Worm (Caenorhabditis elegans) whole organism, L2 larva: ENCODE results near the gene moe-3.
A peak's percentile ranks its signal among the peaks of the same experiment; 100 is the strongest.

Source experiments
- C34F6.9 ChIP-seq: fragments of 150-350 bp; optimal IDR thresholded peaks from 2 replicates; lab custom pipeline; 2014; ENCODE audit warnings: missing biosample characterization, missing genetic modification characterization
- F13H6.1 ChIP-seq: sonication (generic microtip); optimal IDR thresholded peaks from 2 replicates; lab custom pipeline; 2016; ENCODE audit warnings: missing genetic modification characterization, missing compliant biosample characterization
- R02D3.7 ChIP-seq: fragments of 150-350 bp; optimal IDR thresholded peaks from 2 replicates; lab custom pipeline; 2014; ENCODE audit warnings: missing biosample characterization, missing genetic modification characterization
- Y55F3AM.14 ChIP-seq: fragments of 200-800 bp; sonication (Bioruptor generic); optimal IDR thresholded peaks from 2 replicates; lab custom pipeline; 2018; ENCODE audit warnings: mild to moderate bottlenecking, missing genetic modification characterization, missing compliant biosample characterization
- ZK546.5 ChIP-seq: sonication (generic microtip); optimal IDR thresholded peaks from 2 replicates; lab custom pipeline; 2017; ENCODE audit warnings: missing biosample characterization, missing genetic modification characterization
- alr-1 ChIP-seq: fragments of 150-350 bp; optimal IDR thresholded peaks from 2 replicates; lab custom pipeline; 2014; ENCODE audit warnings: missing biosample characterization, missing genetic modification characterization
- aly-2 ChIP-seq: fragments of 150-350 bp; optimal IDR thresholded peaks from 2 replicates; lab custom pipeline; 2014; ENCODE audit warnings: missing biosample characterization, missing genetic modification characterization
- ama-1 ChIP-seq: fragments of 150-350 bp; optimal IDR thresholded peaks from 2 replicates; lab custom pipeline; 2018; ENCODE audit warnings: inconsistent platforms
- blmp-1 ChIP-seq: sonication (generic microtip); optimal IDR thresholded peaks from 2 replicates; lab custom pipeline; 2017; ENCODE audit warnings: missing genetic modification characterization, mild to moderate bottlenecking, missing compliant biosample characterization, antibody characterized with exemption, moderate library complexity; ENCODE audit not compliant: insufficient read depth
- ceh-16 ChIP-seq: fragments of 150-350 bp; optimal IDR thresholded peaks from 2 replicates; lab custom pipeline; 2014; ENCODE audit warnings: missing biosample characterization, missing genetic modification characterization
- ceh-82 ChIP-seq: fragments of 150-350 bp; optimal IDR thresholded peaks from 2 replicates; lab custom pipeline; 2014; ENCODE audit warnings: missing biosample characterization, missing genetic modification characterization
- crh-2 ChIP-seq: sonication (generic microtip); optimal IDR thresholded peaks from 2 replicates; lab custom pipeline; 2017; ENCODE audit warnings: missing biosample characterization, missing genetic modification characterization
- dmd-4 ChIP-seq: sonication (generic microtip); optimal IDR thresholded peaks from 2 replicates; lab custom pipeline; 2017; ENCODE audit warnings: missing biosample characterization, missing genetic modification characterization
- egl-27 ChIP-seq: sonication (generic microtip); optimal IDR thresholded peaks from 3 replicates; lab custom pipeline; 2017; ENCODE audit warnings: missing biosample characterization, missing genetic modification reagents, missing genetic modification characterization
- elt-1 ChIP-seq: fragments of 150-350 bp; optimal IDR thresholded peaks from 2 replicates; lab custom pipeline; 2014; ENCODE audit warnings: missing biosample characterization, missing genetic modification characterization
- elt-3 ChIP-seq: sonication (generic microtip); optimal IDR thresholded peaks from 2 replicates; lab custom pipeline; 2017; ENCODE audit warnings: missing biosample characterization, missing genetic modification characterization
- fos-1 ChIP-seq: fragments of 150-350 bp; optimal IDR thresholded peaks from 2 replicates; lab custom pipeline; 2014; ENCODE audit warnings: missing biosample characterization, missing genetic modification characterization
- gmeb-1 ChIP-seq: fragments of 150-350 bp; optimal IDR thresholded peaks from 2 replicates; lab custom pipeline; 2014; ENCODE audit warnings: missing biosample characterization, missing genetic modification characterization
- lin-11 ChIP-seq: fragments of 150-350 bp; sonication (generic microtip); optimal IDR thresholded peaks from 2 replicates; lab custom pipeline; 2014; ENCODE audit warnings: missing biosample characterization, missing genetic modification characterization, inconsistent platforms, mixed read lengths
- lin-13 ChIP-seq: fragments of 150-350 bp; optimal IDR thresholded peaks from 2 replicates; lab custom pipeline; 2014; ENCODE audit warnings: missing biosample characterization, missing genetic modification reagents, missing genetic modification characterization
- lin-39 ChIP-seq: fragments of 150-350 bp; optimal IDR thresholded peaks from 2 replicates; lab custom pipeline; 2014; ENCODE audit warnings: missing biosample characterization, missing genetic modification reagents, missing genetic modification characterization
- lsy-2 ChIP-seq, 2 experiments: fragments of 150-350 bp in 1 of 2; sonication (generic microtip) in 1 of 2; optimal IDR thresholded peaks; 2 replicates each; lab custom pipeline; 2014 to 2017; ENCODE audit warnings: missing biosample characterization in 2 of 2, missing genetic modification characterization in 2 of 2
- mab-5 ChIP-seq: fragments of 150-350 bp; optimal IDR thresholded peaks from 2 replicates; lab custom pipeline; 2014; ENCODE audit warnings: missing biosample characterization, missing genetic modification characterization
- mdl-1 ChIP-seq, 2 experiments: fragments of 150-350 bp in 1 of 2; sonication (generic microtip) in 1 of 2; optimal IDR thresholded peaks; 2 replicates each; lab custom pipeline; 2017; ENCODE audit warnings: missing biosample characterization in 2 of 2, missing genetic modification characterization in 2 of 2
- nhr-10 ChIP-seq: sonication (generic microtip); optimal IDR thresholded peaks from 2 replicates; lab custom pipeline; 2017; ENCODE audit warnings: missing biosample characterization, missing genetic modification characterization
- nhr-11 ChIP-seq: fragments of 150-350 bp; optimal IDR thresholded peaks from 2 replicates; lab custom pipeline; 2014; ENCODE audit warnings: missing biosample characterization, missing genetic modification characterization
- nhr-129 ChIP-seq: fragments of 150-350 bp; optimal IDR thresholded peaks from 2 replicates; lab custom pipeline; 2014; ENCODE audit warnings: missing biosample characterization, missing genetic modification characterization
- nhr-21 ChIP-seq: fragments of 150-350 bp; optimal IDR thresholded peaks from 2 replicates; lab custom pipeline; 2014; ENCODE audit warnings: missing biosample characterization, missing genetic modification characterization
- nhr-23 ChIP-seq: fragments of 150-350 bp; optimal IDR thresholded peaks from 2 replicates; lab custom pipeline; 2014; ENCODE audit warnings: missing biosample characterization, missing genetic modification reagents, missing genetic modification characterization
- nhr-237 ChIP-seq: fragments of 150-350 bp; optimal IDR thresholded peaks from 2 replicates; lab custom pipeline; 2014; ENCODE audit warnings: missing biosample characterization, missing genetic modification characterization
- nhr-25 ChIP-seq: fragments of 150-350 bp; sonication (generic microtip); optimal IDR thresholded peaks from 3 replicates; lab custom pipeline; 2014; ENCODE audit warnings: missing biosample characterization, missing genetic modification characterization
- nhr-6 ChIP-seq: fragments of 150-350 bp; optimal IDR thresholded peaks from 2 replicates; lab custom pipeline; 2014; ENCODE audit warnings: missing biosample characterization, missing genetic modification characterization
- nhr-77 ChIP-seq: fragments of 150-350 bp; optimal IDR thresholded peaks from 2 replicates; lab custom pipeline; 2014; ENCODE audit warnings: missing biosample characterization, missing genetic modification characterization
- sem-4 ChIP-seq: fragments of 150-350 bp; optimal IDR thresholded peaks from 2 replicates; lab custom pipeline; 2014; ENCODE audit warnings: missing biosample characterization, missing genetic modification reagents, missing genetic modification characterization
- skn-1 ChIP-seq: sonication (generic microtip); optimal IDR thresholded peaks from 2 replicates; lab custom pipeline; 2017; ENCODE audit warnings: missing biosample characterization, missing genetic modification characterization
- sma-3 ChIP-seq: sonication (generic microtip); optimal IDR thresholded peaks from 2 replicates; lab custom pipeline; 2016; ENCODE audit warnings: missing genetic modification reagents, missing genetic modification characterization, missing compliant biosample characterization
- sma-9 ChIP-seq, 2 experiments: fragments of 150-350 bp in 1 of 2; sonication (generic microtip) in 1 of 2; optimal IDR thresholded peaks; 2 replicates each; lab custom pipeline; 2014 to 2016; ENCODE audit warnings: missing genetic modification characterization in 2 of 2, mild to moderate bottlenecking in 1 of 2, missing biosample characterization in 1 of 2, missing compliant biosample characterization in 1 of 2, missing genetic modification reagents in 1 of 2, moderate library complexity in 1 of 2
- snpc-4 ChIP-seq: fragments of 150-350 bp; optimal IDR thresholded peaks from 2 replicates; lab custom pipeline; 2014; ENCODE audit warnings: missing biosample characterization, missing genetic modification characterization
- unc-39 ChIP-seq: fragments of 150-350 bp; optimal IDR thresholded peaks from 2 replicates; lab custom pipeline; 2014; ENCODE audit warnings: missing biosample characterization, missing genetic modification characterization
- unc-55 ChIP-seq: fragments of 150-350 bp; sonication (generic microtip); optimal IDR thresholded peaks from 3 replicates; lab custom pipeline; 2014; ENCODE audit warnings: missing biosample characterization, missing genetic modification reagents, missing genetic modification characterization
- unc-62 ChIP-seq: fragments of 150-350 bp; optimal IDR thresholded peaks from 2 replicates; lab custom pipeline; 2014; ENCODE audit warnings: missing biosample characterization, missing genetic modification reagents, missing genetic modification characterization
- zag-1 ChIP-seq: fragments of 150-350 bp; optimal IDR thresholded peaks from 2 replicates; lab custom pipeline; 2014; ENCODE audit warnings: missing biosample characterization, missing genetic modification characterization
- ztf-1 ChIP-seq: fragments of 200-800 bp; sonication (Bioruptor generic); conservative IDR thresholded peaks from 2 replicates; pipeline ENCODE4 v1.3.6; 2022; ENCODE audit warnings: missing genetic modification characterization, missing compliant biosample characterization
- ztf-11 ChIP-seq: sonication (generic microtip); optimal IDR thresholded peaks from 2 replicates; lab custom pipeline; 2017; ENCODE audit warnings: missing biosample characterization, missing genetic modification characterization
- ztf-4 ChIP-seq: fragments of 150-350 bp; optimal IDR thresholded peaks from 2 replicates; lab custom pipeline; 2014; ENCODE audit warnings: missing biosample characterization, missing genetic modification characterization

The moe-3 gene

ce11 chrII:13198845-13199244, 33.3 kb upstream of the moe-3 start:
- TF ChIP-seq nhr-129 (tag; lab: Kevin White, UChicago) (no peak), R02D3.7 (tag; lab: Kevin White, UChicago) (no peak), nhr-11 (tag; lab: Kevin White, UChicago) (no peak), lin-39 (tag; lab: Kevin White, UChicago) (no peak), unc-39 (no peak), elt-3 (tag; lab: Kevin White, UChicago) (no peak), unc-55 (GFP tag; lab: Kevin White, UChicago) (no peak), gmeb-1 (tag; lab: Kevin White, UChicago) (no peak), mdl-1 (tag; optimal IDR thresholded peaks at IDR 0.05; lab: Kevin White, UChicago) (no peak), nhr-23 (no peak), snpc-4 (tag; lab: Kevin White, UChicago) (no peak), skn-1 (tag; lab: Kevin White, UChicago) (no peak), ceh-82 (tag; lab: Kevin White, UChicago) (no peak), nhr-6 (tag; lab: Kevin White, UChicago) (no peak), crh-2 (tag; lab: Kevin White, UChicago) (no peak), sma-9 (GFP tag; optimal IDR thresholded peaks at IDR 0.05; lab: Kevin White, UChicago) (no peak), sma-9 (tag; optimal IDR thresholded peaks at IDR 0.05; lab: Kevin White, UChicago) (no peak), sem-4 (tag; lab: Kevin White, UChicago) (no peak), ztf-4 (no peak)

- TF ChIP-seq nhr-25 (no peak), C34F6.9 (tag; lab: Kevin White, UChicago) (peak; percentile 28), aly-2 (tag; lab: Kevin White, UChicago) (no peak), lin-13 (GFP tag; lab: Kevin White, UChicago) (no peak), unc-62 (GFP tag; lab: Kevin White, UChicago) (no peak), skn-1 (tag; lab: Kevin White, UChicago) (no peak), crh-2 (tag; lab: Kevin White, UChicago) (no peak), egl-27 (tag; lab: Kevin White, UChicago) (no peak), nhr-77 (tag; lab: Kevin White, UChicago) (no peak), nhr-21 (tag; lab: Kevin White, UChicago) (no peak), dmd-4 (no peak), unc-55 (GFP tag; lab: Kevin White, UChicago) (peak; percentile 35), sem-4 (tag; lab: Kevin White, UChicago) (peak; percentile 13), elt-1 (no peak), zag-1 (tag; lab: Kevin White, UChicago) (no peak), mab-5 (tag; lab: Kevin White, UChicago) (no peak), unc-39 (no peak), blmp-1 (tag; lab: Kevin White, UChicago) (no peak), mdl-1 (tag; optimal IDR thresholded peaks at IDR 0.05; lab: Kevin White, UChicago) (no peak), lin-11 (no peak), sma-3 (no peak), sma-9 (GFP tag; optimal IDR thresholded peaks at IDR 0.05; lab: Kevin White, UChicago) (no peak), sma-9 (tag; optimal IDR thresholded peaks at IDR 0.05; lab: Kevin White, UChicago) (no peak), ceh-16 (tag; lab: Kevin White, UChicago) (no peak), ama-1 (no peak), ceh-82 (tag; lab: Kevin White, UChicago) (no peak), lsy-2 (tag; optimal IDR thresholded peaks at IDR 0.05; lab: Kevin White, UChicago) (peak in 1 of 2 experiments; percentile 23), nhr-23 (no peak), R02D3.7 (tag; lab: Kevin White, UChicago) (no peak), alr-1 (no peak), ztf-4 (no peak), Y55F3AM.14 (GFP tag; lab: Kevin White, UChicago) (no peak), nhr-129 (tag; lab: Kevin White, UChicago) (peak; percentile 64), F13H6.1 (tag; lab: Kevin White, UChicago) (peak; percentile 22), ZK546.5 (tag; lab: Kevin White, UChicago) (no peak), ztf-1 (GFP tag; lab: Robert Waterston, UW) (no peak), nhr-10 (tag; lab: Kevin White, UChicago) (no peak), nhr-11 (tag; lab: Kevin White, UChicago) (no peak), nhr-237 (tag; lab: Kevin White, UChicago) (no peak), ztf-11 (no peak), fos-1 (tag; lab: Kevin White, UChicago) (peak; percentile 69)
Measured at ce11 chrII:13196689-13197280, 31.3 kb upstream of the moe-3 start.
